Worm (Caenorhabditis elegans) whole organism, L1 larva: Measurements from ENCODE around the gene T24D3.2.

Source experiments
- dpl-1 ChIP-seq, 3 experiments: fragments of 150-350 bp in 2 of 3; sonication (generic microtip) in 1 of 3; optimal IDR thresholded peaks; 2 replicates each; lab custom pipeline; 2014 to 2017; ENCODE audit warnings: missing biosample characterization in 3 of 3, missing genetic modification characterization in 3 of 3, missing genetic modification reagents in 3 of 3
- elt-3 ChIP-seq, 6 experiments: fragments of 150-350 bp in 1 of 6; sonication (generic microtip); optimal IDR thresholded peaks; 2 replicates each; lab custom pipeline; 2017 to 2018; ENCODE audit warnings: missing biosample characterization in 6 of 6, missing genetic modification characterization in 6 of 6, inconsistent platforms in 1 of 6
- mdl-1 ChIP-seq, 2 experiments: fragments of 150-350 bp; optimal IDR thresholded peaks; 2 replicates each; lab custom pipeline; 2014 to 2017; ENCODE audit warnings: missing biosample characterization in 2 of 2, missing genetic modification characterization in 2 of 2, inconsistent platforms in 1 of 2
- nhr-11 ChIP-seq: fragments of 150-350 bp; optimal IDR thresholded peaks from 2 replicates; lab custom pipeline; 2014; ENCODE audit warnings: missing biosample characterization, missing genetic modification characterization
- nhr-71 ChIP-seq: sonication (generic microtip); optimal IDR thresholded peaks from 2 replicates; lab custom pipeline; 2016; ENCODE audit warnings: mild to moderate bottlenecking, missing genetic modification characterization, moderate library complexity, missing compliant biosample characterization
- skn-1 ChIP-seq: fragments of 150-350 bp; optimal IDR thresholded peaks from 2 replicates; lab custom pipeline; 2014; ENCODE audit warnings: missing biosample characterization, missing genetic modification characterization
- unc-62 ChIP-seq: fragments of 150-350 bp; optimal IDR thresholded peaks from 2 replicates; lab custom pipeline; 2014; ENCODE audit warnings: missing biosample characterization, missing genetic modification reagents, missing genetic modification characterization

ce11 chrX:12435246-12435645 is 9.7 kb downstream of the T24D3.2 start:
- TF ChIP-seq dpl-1 (GFP tag; optimal IDR thresholded peaks at IDR 0.05; lab: Kevin White, UChicago) = no peak
- no peak for TF ChIP-seq elt-3 (tag; optimal IDR thresholded peaks at IDR 0.05; lab: Kevin White, UChicago)
- TF ChIP-seq unc-62 = no peak
- no peak for TF ChIP-seq mdl-1 (tag; optimal IDR thresholded peaks at IDR 0.05; lab: Kevin White, UChicago)
- no peak for TF ChIP-seq nhr-71
- TF ChIP-seq skn-1 (tag; lab: Kevin White, UChicago) = no peak
- no peak for TF ChIP-seq nhr-11 (tag; lab: Kevin White, UChicago)
